Worm (Caenorhabditis elegans) whole organism, mixed stage, embryonic: Measurements from ENCODE around the gene F10E9.7.

Experiments
- ceh-43 ChIP-seq: fragments of 200-800 bp; sonication (Bioruptor generic); optimal IDR thresholded peaks from 2 replicates; lab custom pipeline; 2018; ENCODE audit warnings: mild to moderate bottlenecking, missing genetic modification characterization, moderate library complexity, missing compliant biosample characterization
- ces-1 ChIP-seq: fragments of 150-350 bp; optimal IDR thresholded peaks from 2 replicates; lab custom pipeline; 2014; ENCODE audit warnings: missing biosample characterization, missing genetic modification reagents, missing genetic modification characterization
- elt-3 ChIP-seq: fragments of 150-350 bp; optimal IDR thresholded peaks from 2 replicates; lab custom pipeline; 2014; ENCODE audit warnings: missing biosample characterization, missing genetic modification characterization
- flh-1 ChIP-seq: fragments of 200-800 bp; sonication (Bioruptor generic); optimal IDR thresholded peaks from 2 replicates; lab custom pipeline; 2018; ENCODE audit warnings: mild to moderate bottlenecking, missing genetic modification characterization, moderate library complexity, missing compliant biosample characterization
- lin-13 ChIP-seq: fragments of 150-350 bp; optimal IDR thresholded peaks from 2 replicates; lab custom pipeline; 2014; ENCODE audit warnings: missing biosample characterization, missing genetic modification characterization
- lin-32 ChIP-seq: fragments of 200-800 bp; sonication (Bioruptor generic); optimal IDR thresholded peaks from 2 replicates; lab custom pipeline; 2018; ENCODE audit warnings: mild to moderate bottlenecking, missing genetic modification characterization, missing compliant biosample characterization
- lsy-2 ChIP-seq: fragments of 150-350 bp; optimal IDR thresholded peaks from 2 replicates; lab custom pipeline; 2014; ENCODE audit warnings: missing biosample characterization, missing genetic modification characterization
- mab-5 ChIP-seq: fragments of 150-350 bp; optimal IDR thresholded peaks from 2 replicates; lab custom pipeline; 2014; ENCODE audit warnings: missing biosample characterization, missing genetic modification characterization
- mls-2 ChIP-seq: sonication (generic microtip); optimal IDR thresholded peaks from 2 replicates; lab custom pipeline; 2016; ENCODE audit warnings: mild to moderate bottlenecking, missing genetic modification characterization, moderate library complexity, missing compliant biosample characterization
- nhr-28 ChIP-seq: fragments of 150-350 bp; optimal IDR thresholded peaks from 2 replicates; lab custom pipeline; 2014; ENCODE audit warnings: missing biosample characterization, missing genetic modification characterization
- pha-4 ChIP-seq: fragments of 150-350 bp; optimal IDR thresholded peaks from 2 replicates; lab custom pipeline; 2018; ENCODE audit warnings: missing biosample characterization, missing genetic modification reagents, missing genetic modification characterization
- snpc-4 ChIP-seq: fragments of 150-350 bp; optimal IDR thresholded peaks from 2 replicates; lab custom pipeline; 2014; ENCODE audit warnings: missing biosample characterization, missing genetic modification characterization
- unc-39 ChIP-seq: fragments of 150-350 bp; optimal IDR thresholded peaks from 2 replicates; lab custom pipeline; 2014; ENCODE audit warnings: missing biosample characterization, missing genetic modification characterization
- ztf-11 ChIP-seq: fragments of 150-350 bp; optimal IDR thresholded peaks from 2 replicates; lab custom pipeline; 2014; ENCODE audit warnings: missing biosample characterization, missing genetic modification characterization

DNA sequence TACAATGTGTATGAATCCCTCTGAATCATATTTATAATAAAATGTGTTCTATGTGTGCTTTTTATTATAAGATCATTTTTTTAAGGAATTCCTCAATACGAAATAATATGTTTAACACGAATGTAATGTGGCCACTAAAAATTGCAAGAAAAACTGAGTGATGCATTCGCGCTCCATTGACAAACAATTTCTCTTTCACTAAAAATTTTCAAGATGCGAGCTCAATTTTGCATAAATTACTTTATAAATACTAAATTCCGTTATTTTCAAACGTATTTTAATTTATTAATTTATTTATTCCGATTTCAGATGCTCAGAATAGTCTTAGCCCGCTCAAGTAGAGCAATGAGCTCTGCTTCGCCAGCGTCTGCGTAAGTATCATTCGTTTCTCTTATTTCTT lies 41.5 kb downstream of the F10E9.7 start, which contains the start of gene mrps-9:
- TF ChIP-seq mab-5 (tag; lab: Kevin White, UChicago): no peak
- TF ChIP-seq pha-4 (tag; lab: Kevin White, UChicago): no peak
- TF ChIP-seq ces-1 (GFP tag; lab: Kevin White, UChicago): no peak
- TF ChIP-seq unc-39: no peak
- no peak for TF ChIP-seq ztf-11
- no peak for TF ChIP-seq snpc-4
- no peak for TF ChIP-seq nhr-28 (tag; lab: Kevin White, UChicago)
- TF ChIP-seq elt-3 (tag; lab: Kevin White, UChicago): no peak
- TF ChIP-seq lin-13 (tag; lab: Kevin White, UChicago): no peak
- no peak for TF ChIP-seq mls-2 (tag; lab: Kevin White, UChicago)
- no peak for TF ChIP-seq ceh-43 (GFP tag; lab: Kevin White, UChicago)
- TF ChIP-seq lsy-2 (tag; lab: Kevin White, UChicago): no peak
- TF ChIP-seq flh-1 (GFP tag; lab: Kevin White, UChicago): no peak
- no peak for TF ChIP-seq lin-32 (GFP tag; lab: Kevin White, UChicago)
